Worm (Caenorhabditis elegans) whole organism, young adult: ENCODE results near the gene nhr-236.
A peak's percentile ranks its signal among the peaks of the same experiment; 100 is the strongest.

Experiments used
- C17E4.6 ChIP-seq: fragments of 200-800 bp; sonication (Bioruptor generic); IDR thresholded peaks from 2 replicates; pipeline ENCODE4 v1.3.6; 2022; ENCODE audit warnings: missing genetic modification reagents, missing genetic modification characterization, missing compliant biosample characterization
- D2030.7 ChIP-seq: fragments of 200-800 bp; sonication (Bioruptor generic); IDR thresholded peaks from 2 replicates; pipeline ENCODE4 v1.3.6; 2022; ENCODE audit warnings: missing genetic modification reagents, missing genetic modification characterization, missing compliant biosample characterization
- F23B12.7 ChIP-seq: sonication (generic microtip); optimal IDR thresholded peaks from 2 replicates; lab custom pipeline; 2017; ENCODE audit warnings: missing genetic modification characterization, mild to moderate bottlenecking, missing compliant biosample characterization, antibody characterized with exemption, moderate library complexity; ENCODE audit not compliant: insufficient read depth
- F52B5.7 ChIP-seq: sonication (generic microtip); optimal IDR thresholded peaks from 2 replicates; lab custom pipeline; 2016; ENCODE audit warnings: mild to moderate bottlenecking, missing genetic modification characterization, missing compliant biosample characterization
- F57A8.1 ChIP-seq: fragments of 200-800 bp; sonication (Bioruptor generic); optimal IDR thresholded peaks from 2 replicates; lab custom pipeline; 2018; ENCODE audit warnings: mild to moderate bottlenecking, missing genetic modification characterization, moderate library complexity, missing compliant biosample characterization
- T26A5.8 ChIP-seq: sonication (generic microtip); optimal IDR thresholded peaks from 2 replicates; lab custom pipeline; 2016; ENCODE audit warnings: missing genetic modification characterization, missing compliant biosample characterization
- Y53G8AR.9 ChIP-seq: fragments of 200-800 bp; sonication (Bioruptor generic); conservative IDR thresholded peaks from 2 replicates; pipeline ENCODE4 v1.3.6; 2022; ENCODE audit warnings: missing genetic modification reagents, missing genetic modification characterization, missing compliant biosample characterization
- ZK185.1 ChIP-seq: sonication (generic microtip); optimal IDR thresholded peaks from 2 replicates; lab custom pipeline; 2016; ENCODE audit warnings: mild to moderate bottlenecking, missing genetic modification characterization, missing compliant biosample characterization; ENCODE audit not compliant: poor library complexity, severe bottlenecking
- akir-1 ChIP-seq: fragments of 200-800 bp; sonication (Bioruptor generic); optimal IDR thresholded peaks from 2 replicates; lab custom pipeline; 2018; ENCODE audit warnings: mild to moderate bottlenecking, missing genetic modification characterization, moderate library complexity, missing compliant biosample characterization
- athp-1 ChIP-seq: sonication (generic microtip); optimal IDR thresholded peaks from 2 replicates; lab custom pipeline; 2017; ENCODE audit warnings: mild to moderate bottlenecking, missing genetic modification characterization, missing compliant biosample characterization
- attf-3 ChIP-seq: fragments of 200-800 bp; sonication (Bioruptor generic); conservative IDR thresholded peaks from 2 replicates; pipeline ENCODE4 v1.3.6; 2022; ENCODE audit warnings: missing genetic modification reagents, missing genetic modification characterization, missing compliant biosample characterization
- bed-2 ChIP-seq: fragments of 200-800 bp; sonication (Bioruptor generic); IDR thresholded peaks from 2 replicates; pipeline ENCODE4 v1.3.6; 2022; ENCODE audit warnings: missing genetic modification reagents, missing genetic modification characterization, missing compliant biosample characterization
- cebp-2 ChIP-seq: fragments of 200-800 bp; sonication (Bioruptor generic); IDR thresholded peaks from 2 replicates; pipeline ENCODE4 v1.3.6; 2022; ENCODE audit warnings: missing genetic modification characterization, missing compliant biosample characterization
- ceh-100 ChIP-seq: fragments of 200-800 bp; sonication (Bioruptor generic); IDR thresholded peaks from 2 replicates; pipeline ENCODE4 v1.3.6; 2022; ENCODE audit warnings: missing genetic modification reagents, missing genetic modification characterization, missing compliant biosample characterization
- ceh-27 ChIP-seq: fragments of 200-800 bp; sonication (Bioruptor generic); optimal IDR thresholded peaks from 2 replicates; lab custom pipeline; 2018; ENCODE audit warnings: mild to moderate bottlenecking, missing genetic modification characterization, moderate library complexity, missing compliant biosample characterization
- ceh-40 ChIP-seq: fragments of 200-800 bp; sonication (Bioruptor generic); IDR thresholded peaks from 2 replicates; pipeline ENCODE4 v1.3.6; 2022; ENCODE audit warnings: missing genetic modification characterization, missing compliant biosample characterization
- dox-1 ChIP-seq: fragments of 200-800 bp; sonication (Bioruptor generic); IDR thresholded peaks from 2 replicates; pipeline ENCODE4 v1.3.6; 2022; ENCODE audit warnings: missing genetic modification reagents, missing genetic modification characterization, missing compliant biosample characterization
- dpl-1 ChIP-seq: fragments of 150-350 bp; optimal IDR thresholded peaks from 2 replicates; lab custom pipeline; 2014; ENCODE audit warnings: missing biosample characterization, missing genetic modification reagents, missing genetic modification characterization
- efl-1 ChIP-seq: fragments of 150-350 bp; optimal IDR thresholded peaks from 2 replicates; lab custom pipeline; 2014; ENCODE audit warnings: missing biosample characterization, missing genetic modification reagents, missing genetic modification characterization
- gei-17 ChIP-seq: fragments of 200-800 bp; sonication (Bioruptor generic); optimal IDR thresholded peaks from 2 replicates; lab custom pipeline; 2018; ENCODE audit warnings: mild to moderate bottlenecking, missing genetic modification characterization, missing compliant biosample characterization
- him-1 ChIP-seq: sonication (generic microtip); optimal IDR thresholded peaks from 2 replicates; lab custom pipeline; 2016; ENCODE audit warnings: missing genotype, missing genetic modification reagents, missing genetic modification characterization, missing compliant biosample characterization
- hlh-12 ChIP-seq: sonication (generic microtip); optimal IDR thresholded peaks from 2 replicates; lab custom pipeline; 2016; ENCODE audit warnings: missing genetic modification characterization, missing compliant biosample characterization
- let-526 ChIP-seq: fragments of 200-800 bp; sonication (Bioruptor generic); IDR thresholded peaks from 2 replicates; pipeline ENCODE4 v1.3.6; 2022; ENCODE audit warnings: missing genetic modification reagents, missing genetic modification characterization, missing compliant biosample characterization
- lin-35 ChIP-seq, 3 experiments: fragments of 150-350 bp in 2 of 3; sonication (generic microtip) in 1 of 3; optimal IDR thresholded peaks; 2 replicates each; lab custom pipeline; 2014 to 2018; ENCODE audit warnings: missing biosample characterization in 3 of 3, missing genetic modification characterization in 3 of 3, missing genetic modification reagents in 3 of 3
- lin-40 ChIP-seq: sonication (generic microtip); optimal IDR thresholded peaks from 2 replicates; lab custom pipeline; 2016; ENCODE audit warnings: missing genetic modification characterization, mild to moderate bottlenecking, missing compliant biosample characterization, missing genotype, missing genetic modification reagents
- lin-54 ChIP-seq: fragments of 200-800 bp; sonication (Bioruptor generic); optimal IDR thresholded peaks from 2 replicates; lab custom pipeline; 2018; ENCODE audit warnings: mild to moderate bottlenecking, missing genetic modification characterization, missing compliant biosample characterization
- lsl-1 ChIP-seq: fragments of 200-800 bp; sonication (Bioruptor generic); optimal IDR thresholded peaks from 2 replicates; lab custom pipeline; 2018; ENCODE audit warnings: mild to moderate bottlenecking, missing genetic modification characterization, moderate library complexity, missing compliant biosample characterization
- madf-10 ChIP-seq: sonication (generic microtip); optimal IDR thresholded peaks from 2 replicates; lab custom pipeline; 2016; ENCODE audit warnings: mild to moderate bottlenecking, missing genetic modification characterization, missing compliant biosample characterization
- madf-6 ChIP-seq: fragments of 200-800 bp; sonication (Bioruptor generic); IDR thresholded peaks from 2 replicates; pipeline ENCODE4 v1.3.6; 2022; ENCODE audit warnings: missing genetic modification reagents, missing genetic modification characterization, missing compliant biosample characterization
- mcd-1 ChIP-seq: fragments of 200-800 bp; sonication (Bioruptor generic); IDR thresholded peaks from 2 replicates; pipeline ENCODE4 v1.3.6; 2022; ENCODE audit warnings: missing genetic modification reagents, missing genetic modification characterization, missing compliant biosample characterization
- mel-28 ChIP-seq: sonication (generic microtip); optimal IDR thresholded peaks from 2 replicates; lab custom pipeline; 2016; ENCODE audit warnings: borderline replicate concordance, mild to moderate bottlenecking, missing genetic modification characterization, missing compliant biosample characterization
- mxl-1 ChIP-seq: sonication (generic microtip); optimal IDR thresholded peaks from 2 replicates; lab custom pipeline; 2016; ENCODE audit warnings: missing genetic modification characterization, missing compliant biosample characterization
- nhr-80 ChIP-seq: sonication (generic microtip); optimal IDR thresholded peaks from 2 replicates; lab custom pipeline; 2016; ENCODE audit warnings: missing genetic modification characterization, missing compliant biosample characterization
- pbrm-1 ChIP-seq: fragments of 200-800 bp; sonication (Bioruptor generic); IDR thresholded peaks from 2 replicates; pipeline ENCODE4 v1.3.6; 2022; ENCODE audit warnings: missing genetic modification reagents, missing genetic modification characterization, missing compliant biosample characterization
- rcor-1 ChIP-seq: fragments of 200-800 bp; sonication (Bioruptor generic); IDR thresholded peaks from 2 replicates; pipeline ENCODE4 v1.3.6; 2022; ENCODE audit warnings: missing genetic modification reagents, missing genetic modification characterization, missing compliant biosample characterization
- rec-8 ChIP-seq, 2 experiments: sonication (generic microtip); optimal IDR thresholded peaks; 2 replicates each; lab custom pipeline; 2016; ENCODE audit warnings: mild to moderate bottlenecking in 2 of 2, missing genetic modification characterization in 2 of 2, missing genetic modification reagents in 2 of 2, missing genotype in 2 of 2, missing biosample characterization in 1 of 2, missing compliant biosample characterization in 1 of 2, moderate library complexity in 1 of 2
- repo-1 ChIP-seq: sonication (generic microtip); optimal IDR thresholded peaks from 2 replicates; lab custom pipeline; 2017; ENCODE audit warnings: mild to moderate bottlenecking, missing genetic modification characterization, missing compliant biosample characterization
- sptf-2 ChIP-seq: fragments of 200-800 bp; sonication (Bioruptor generic); optimal IDR thresholded peaks from 2 replicates; lab custom pipeline; 2018; ENCODE audit warnings: mild to moderate bottlenecking, missing genetic modification characterization, missing compliant biosample characterization
- unc-62 ChIP-seq: fragments of 150-350 bp; optimal IDR thresholded peaks from 2 replicates; lab custom pipeline; 2014; ENCODE audit warnings: missing biosample characterization, missing genetic modification reagents, missing genetic modification characterization
- xnd-1 ChIP-seq: sonication (generic microtip); optimal IDR thresholded peaks from 2 replicates; lab custom pipeline; 2016; ENCODE audit warnings: missing genotype, missing genetic modification reagents, missing genetic modification characterization, missing compliant biosample characterization
- zfh-2 ChIP-seq: fragments of 200-800 bp; sonication (Bioruptor generic); conservative IDR thresholded peaks from 2 replicates; pipeline ENCODE4 v1.3.6; 2022; ENCODE audit warnings: missing genetic modification reagents, missing genetic modification characterization, missing compliant biosample characterization
- ztf-18 ChIP-seq: sonication (generic microtip); optimal IDR thresholded peaks from 2 replicates; lab custom pipeline; 2016; ENCODE audit warnings: missing genotype, mild to moderate bottlenecking, missing genetic modification characterization, missing compliant biosample characterization
- ztf-25 ChIP-seq: fragments of 200-800 bp; sonication (Bioruptor generic); IDR thresholded peaks from 2 replicates; pipeline ENCODE4 v1.3.6; 2022; ENCODE audit warnings: missing genetic modification reagents, missing genetic modification characterization, missing compliant biosample characterization
- ztf-26 ChIP-seq: sonication (generic microtip); optimal IDR thresholded peaks from 2 replicates; lab custom pipeline; 2017; ENCODE audit warnings: missing genetic modification characterization, missing compliant biosample characterization
- ztf-28 ChIP-seq: fragments of 200-800 bp; sonication (Bioruptor generic); IDR thresholded peaks from 2 replicates; pipeline ENCODE4 v1.3.6; 2022; ENCODE audit warnings: missing genetic modification reagents, missing genetic modification characterization, missing compliant biosample characterization
- ztf-3 ChIP-seq: fragments of 200-800 bp; sonication (Bioruptor generic); optimal IDR thresholded peaks from 2 replicates; lab custom pipeline; 2018; ENCODE audit warnings: mild to moderate bottlenecking, missing genetic modification characterization, missing compliant biosample characterization

The nhr-236 gene

DNA sequence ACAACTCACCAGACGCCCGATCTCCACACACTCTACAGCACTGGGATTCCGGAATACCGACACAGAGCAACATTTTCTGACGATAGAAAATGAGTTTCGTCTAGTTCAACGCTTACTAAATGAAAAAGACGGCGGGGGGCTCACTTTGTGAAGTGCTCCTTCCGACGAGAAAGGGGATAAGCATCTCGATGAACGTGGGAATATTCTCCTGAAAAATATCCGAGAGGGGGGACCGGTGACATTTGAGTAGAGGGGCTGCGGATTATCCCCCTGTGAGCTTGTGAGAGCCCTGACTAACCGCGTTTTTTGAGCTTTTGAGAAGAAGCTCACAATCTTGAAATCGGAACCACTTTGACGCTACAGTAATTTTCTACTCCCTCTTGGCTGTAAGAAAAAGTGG, at the start of gene nhr-236:
Gene nhr-236, minus strand, starts transcription at position 101 of the 400 bp plus-strand sequence.
- no peak for TF ChIP-seq ztf-18 (tag; lab: Kevin White, UChicago)
- no peak for TF ChIP-seq lsl-1
- TF ChIP-seq zfh-2 (GFP tag; lab: Robert Waterston, UW): no peak
- no peak for TF ChIP-seq C17E4.6 (GFP tag; lab: Robert Waterston, UW)
- TF ChIP-seq nhr-80 (tag; lab: Kevin White, UChicago): no peak
- no peak for TF ChIP-seq let-526 (GFP tag; lab: Robert Waterston, UW)
- TF ChIP-seq dox-1: no peak
- no peak for TF ChIP-seq ceh-40 (GFP tag; lab: Robert Waterston, UW)
- TF ChIP-seq lin-54 (GFP tag; lab: Kevin White, UChicago): no peak

DNA sequence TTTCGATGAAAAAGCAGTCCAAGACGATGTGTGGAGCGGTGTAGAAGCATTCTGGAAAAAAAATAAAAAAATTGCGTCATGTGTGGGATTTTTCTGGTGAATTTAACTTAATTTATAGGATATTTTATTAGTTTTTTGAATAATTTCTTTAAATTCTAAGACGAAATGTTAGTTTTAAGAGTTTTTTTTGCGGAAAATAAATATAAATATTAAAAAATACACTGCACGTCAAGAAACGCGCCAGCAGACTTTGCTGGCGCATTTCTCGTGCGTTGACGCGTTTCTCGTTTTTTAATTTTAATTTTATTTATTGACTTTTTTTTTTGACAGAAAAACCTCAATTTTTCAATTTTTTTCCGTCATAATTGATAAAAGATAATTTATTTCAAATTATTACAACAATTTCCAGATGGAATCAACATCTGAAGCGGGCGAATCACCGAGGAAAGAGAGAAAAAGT, 19.5 kb upstream of the nhr-236 start, which contains the start of the genes ppgn-1 and tftc-1:
Gene ppgn-1, minus strand, starts transcription at position 51 of the 460 bp plus-strand sequence.
Gene tftc-1, plus strand, starts transcription at position 410 of the 460 bp plus-strand sequence.
- peak; percentile 20 for TF ChIP-seq lsl-1
- no peak for TF ChIP-seq rec-8 (tag; optimal IDR thresholded peaks at IDR 0.05; lab: Kevin White, UChicago)
- TF ChIP-seq F52B5.7 (tag; lab: Kevin White, UChicago): no peak
- TF ChIP-seq lin-54 (GFP tag; lab: Kevin White, UChicago): peak; percentile 52
- TF ChIP-seq unc-62 (GFP tag; lab: Kevin White, UChicago): no peak
- 0 out of 2 replicates have a peak, but pooled peaks have one; percentile 13 for TF ChIP-seq pbrm-1 (GFP tag; lab: Robert Waterston, UW)
- peak in 1 of 3 experiments; percentile 50 for TF ChIP-seq lin-35 (GFP tag; optimal IDR thresholded peaks at IDR 0.05; lab: Kevin White, UChicago)
- TF ChIP-seq T26A5.8: no peak
- TF ChIP-seq xnd-1: no peak
- TF ChIP-seq ceh-100 (GFP tag; lab: Robert Waterston, UW): no peak
- TF ChIP-seq mxl-1 (tag; lab: Kevin White, UChicago): no peak
- TF ChIP-seq ztf-26 (tag; lab: Kevin White, UChicago): no peak
- peak; percentile 56 for TF ChIP-seq lin-40
- TF ChIP-seq him-1: no peak
- TF ChIP-seq F23B12.7: peak; percentile 9
- no peak for TF ChIP-seq dpl-1 (GFP tag; lab: Kevin White, UChicago)
- TF ChIP-seq efl-1 (GFP tag; lab: Kevin White, UChicago): no peak
- no peak for TF ChIP-seq D2030.7 (GFP tag; lab: Robert Waterston, UW)
- no peak for TF ChIP-seq ceh-27 (GFP tag; lab: Kevin White, UChicago)
- no peak for TF ChIP-seq akir-1 (GFP tag; lab: Kevin White, UChicago)
- TF ChIP-seq rcor-1 (GFP tag; lab: Robert Waterston, UW): no peak
- TF ChIP-seq ztf-3 (GFP tag; lab: Kevin White, UChicago): no peak
- no peak for TF ChIP-seq attf-3 (GFP tag; lab: Robert Waterston, UW)
- no peak for TF ChIP-seq gei-17 (GFP tag; lab: Kevin White, UChicago)
- TF ChIP-seq mcd-1 (GFP tag; lab: Robert Waterston, UW): peak; percentile 71
- TF ChIP-seq ztf-18 (tag; lab: Kevin White, UChicago): peak; percentile 92
- TF ChIP-seq repo-1 (tag; lab: Kevin White, UChicago): peak; percentile 16
- TF ChIP-seq, all 124 proteins: peak for 9

DNA sequence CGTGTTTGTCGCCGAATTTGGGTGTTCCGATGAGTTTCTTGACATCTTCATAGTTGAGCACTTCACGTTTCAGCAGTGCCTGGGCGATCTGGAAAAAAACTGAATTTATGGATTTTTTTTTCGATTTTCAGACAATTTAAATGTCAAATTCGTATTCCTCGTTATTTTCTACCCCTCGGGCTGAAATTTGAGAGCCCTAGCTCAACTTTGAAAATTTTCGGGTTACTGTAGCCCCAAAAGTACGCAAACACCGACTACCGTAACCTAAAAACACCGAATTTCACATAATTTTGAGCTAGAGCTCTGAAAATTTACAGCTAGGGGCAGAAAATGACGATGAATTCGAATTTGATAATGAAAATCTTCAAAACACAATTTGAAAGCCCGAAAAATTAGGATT, 4.6 kb upstream of the nhr-236 start:
- TF ChIP-seq D2030.7 (GFP tag; lab: Robert Waterston, UW) (no peak), cebp-2 (GFP tag; lab: Robert Waterston, UW) (no peak), bed-2 (GFP tag; lab: Robert Waterston, UW) (no peak), ztf-28 (GFP tag; lab: Robert Waterston, UW) (no peak), ztf-25 (GFP tag; lab: Robert Waterston, UW) (no peak), sptf-2 (no peak), mel-28 (tag; lab: Kevin White, UChicago) (no peak), athp-1 (no peak), madf-10 (tag; lab: Kevin White, UChicago) (no peak), ZK185.1 (tag; lab: Kevin White, UChicago) (no peak), ztf-3 (GFP tag; lab: Kevin White, UChicago) (no peak), F52B5.7 (tag; lab: Kevin White, UChicago) (no peak), hlh-12 (tag; lab: Kevin White, UChicago) (no peak), madf-6 (GFP tag; lab: Robert Waterston, UW) (no peak), him-1 (no peak), Y53G8AR.9 (GFP tag; lab: Robert Waterston, UW) (no peak), F57A8.1 (GFP tag; lab: Kevin White, UChicago) (no peak)
